Worm (Caenorhabditis elegans) whole organism, mixed stage, embryonic: ENCODE data around the gene W06H8.6.

Experiments
- M03D4.4 ChIP-seq: sonication (generic microtip); optimal IDR thresholded peaks from 2 replicates; lab custom pipeline; 2017; ENCODE audit warnings: mild to moderate bottlenecking, missing genetic modification characterization, missing compliant biosample characterization
- bed-3 ChIP-seq: fragments of 200-800 bp; sonication (Bioruptor generic); optimal IDR thresholded peaks from 3 replicates; lab custom pipeline; 2018; ENCODE audit warnings: mild to moderate bottlenecking, missing genetic modification characterization, moderate library complexity, missing compliant biosample characterization
- blmp-1 ChIP-seq: fragments of 150-350 bp; optimal IDR thresholded peaks from 2 replicates; lab custom pipeline; 2014; ENCODE audit warnings: missing biosample characterization, missing genetic modification characterization
- ceh-39 ChIP-seq: fragments of 150-350 bp; optimal IDR thresholded peaks from 2 replicates; lab custom pipeline; 2014; ENCODE audit warnings: missing biosample characterization, missing genetic modification characterization
- ceh-43 ChIP-seq: fragments of 200-800 bp; sonication (Bioruptor generic); optimal IDR thresholded peaks from 2 replicates; lab custom pipeline; 2018; ENCODE audit warnings: mild to moderate bottlenecking, missing genetic modification characterization, moderate library complexity, missing compliant biosample characterization
- ceh-83 ChIP-seq: fragments of 200-800 bp; sonication (Bioruptor generic); optimal IDR thresholded peaks from 2 replicates; lab custom pipeline; 2018; ENCODE audit warnings: mild to moderate bottlenecking, missing genetic modification characterization, missing compliant biosample characterization
- ces-1 ChIP-seq: fragments of 150-350 bp; optimal IDR thresholded peaks from 2 replicates; lab custom pipeline; 2014; ENCODE audit warnings: missing biosample characterization, missing genetic modification reagents, missing genetic modification characterization
- cnd-1 ChIP-seq: fragments of 200-800 bp; sonication (Bioruptor generic); optimal IDR thresholded peaks from 2 replicates; lab custom pipeline; 2018; ENCODE audit warnings: mild to moderate bottlenecking, missing genetic modification characterization, missing compliant biosample characterization
- drap-1 ChIP-seq: fragments of 200-800 bp; sonication (Bioruptor generic); optimal IDR thresholded peaks from 3 replicates; lab custom pipeline; 2018; ENCODE audit warnings: mild to moderate bottlenecking, missing genetic modification characterization, missing compliant biosample characterization
- elt-1 ChIP-seq: sonication (generic microtip); optimal IDR thresholded peaks from 2 replicates; lab custom pipeline; 2017; ENCODE audit warnings: missing genetic modification characterization, mild to moderate bottlenecking, missing compliant biosample characterization, antibody characterized with exemption, moderate library complexity, borderline replicate concordance; ENCODE audit not compliant: insufficient read depth
- elt-3 ChIP-seq: fragments of 150-350 bp; optimal IDR thresholded peaks from 2 replicates; lab custom pipeline; 2014; ENCODE audit warnings: missing biosample characterization, missing genetic modification characterization
- flh-1 ChIP-seq: fragments of 200-800 bp; sonication (Bioruptor generic); optimal IDR thresholded peaks from 2 replicates; lab custom pipeline; 2018; ENCODE audit warnings: mild to moderate bottlenecking, missing genetic modification characterization, moderate library complexity, missing compliant biosample characterization
- ham-2 ChIP-seq: fragments of 200-800 bp; sonication (Bioruptor generic); optimal IDR thresholded peaks from 2 replicates; lab custom pipeline; 2018; ENCODE audit warnings: mild to moderate bottlenecking, missing genetic modification characterization, missing compliant biosample characterization
- hlh-1 ChIP-seq: fragments of 150-350 bp; optimal IDR thresholded peaks from 2 replicates; lab custom pipeline; 2014; ENCODE audit warnings: missing biosample characterization, missing genetic modification reagents, missing genetic modification characterization
- lin-13 ChIP-seq: fragments of 150-350 bp; optimal IDR thresholded peaks from 2 replicates; lab custom pipeline; 2014; ENCODE audit warnings: missing biosample characterization, missing genetic modification characterization
- lin-32 ChIP-seq: fragments of 200-800 bp; sonication (Bioruptor generic); optimal IDR thresholded peaks from 2 replicates; lab custom pipeline; 2018; ENCODE audit warnings: mild to moderate bottlenecking, missing genetic modification characterization, missing compliant biosample characterization
- lsy-2 ChIP-seq: fragments of 150-350 bp; optimal IDR thresholded peaks from 2 replicates; lab custom pipeline; 2014; ENCODE audit warnings: missing biosample characterization, missing genetic modification characterization
- mab-5 ChIP-seq: fragments of 150-350 bp; optimal IDR thresholded peaks from 2 replicates; lab custom pipeline; 2014; ENCODE audit warnings: missing biosample characterization, missing genetic modification characterization
- mep-1 ChIP-seq: fragments of 150-350 bp; optimal IDR thresholded peaks from 2 replicates; lab custom pipeline; 2017; ENCODE audit warnings: missing biosample characterization, missing genetic modification reagents, missing genetic modification characterization, inconsistent platforms
- mls-2 ChIP-seq: sonication (generic microtip); optimal IDR thresholded peaks from 2 replicates; lab custom pipeline; 2016; ENCODE audit warnings: mild to moderate bottlenecking, missing genetic modification characterization, moderate library complexity, missing compliant biosample characterization
- nhr-12 ChIP-seq: fragments of 150-350 bp; optimal IDR thresholded peaks from 2 replicates; lab custom pipeline; 2014; ENCODE audit warnings: missing biosample characterization, missing genetic modification characterization
- nhr-2 ChIP-seq: fragments of 150-350 bp; optimal IDR thresholded peaks from 2 replicates; lab custom pipeline; 2014; ENCODE audit warnings: missing biosample characterization, missing genetic modification characterization
- nhr-237 ChIP-seq: fragments of 150-350 bp; optimal IDR thresholded peaks from 2 replicates; lab custom pipeline; 2014; ENCODE audit warnings: missing biosample characterization, missing genetic modification characterization
- nhr-28 ChIP-seq: fragments of 150-350 bp; optimal IDR thresholded peaks from 2 replicates; lab custom pipeline; 2014; ENCODE audit warnings: missing biosample characterization, missing genetic modification characterization
- nhr-76 ChIP-seq: sonication (generic microtip); optimal IDR thresholded peaks from 2 replicates; lab custom pipeline; 2017; ENCODE audit warnings: missing biosample characterization, missing genetic modification characterization
- pha-4 ChIP-seq: fragments of 150-350 bp; optimal IDR thresholded peaks from 2 replicates; lab custom pipeline; 2018; ENCODE audit warnings: missing biosample characterization, missing genetic modification reagents, missing genetic modification characterization
- sem-2 ChIP-seq: fragments of 200-800 bp; sonication (Bioruptor generic); optimal IDR thresholded peaks from 2 replicates; lab custom pipeline; 2018; ENCODE audit warnings: mild to moderate bottlenecking, missing genetic modification characterization, missing compliant biosample characterization
- snpc-4 ChIP-seq: fragments of 150-350 bp; optimal IDR thresholded peaks from 2 replicates; lab custom pipeline; 2014; ENCODE audit warnings: missing biosample characterization, missing genetic modification characterization
- sptf-1 ChIP-seq: sonication (generic microtip); optimal IDR thresholded peaks from 2 replicates; lab custom pipeline; 2017; ENCODE audit warnings: mild to moderate bottlenecking, missing genetic modification characterization, moderate library complexity, missing compliant biosample characterization
- tbx-8 ChIP-seq: fragments of 200-800 bp; sonication (Bioruptor generic); optimal IDR thresholded peaks from 2 replicates; lab custom pipeline; 2018; ENCODE audit warnings: mild to moderate bottlenecking, missing genetic modification characterization, moderate library complexity, missing compliant biosample characterization
- unc-120 ChIP-seq: sonication (generic microtip); optimal IDR thresholded peaks from 2 replicates; lab custom pipeline; 2017; ENCODE audit warnings: missing genetic modification characterization, missing compliant biosample characterization; ENCODE audit not compliant: poor library complexity, severe bottlenecking
- unc-39 ChIP-seq: fragments of 150-350 bp; optimal IDR thresholded peaks from 2 replicates; lab custom pipeline; 2014; ENCODE audit warnings: missing biosample characterization, missing genetic modification characterization
- unc-62 ChIP-seq: fragments of 150-350 bp; optimal IDR thresholded peaks from 2 replicates; lab custom pipeline; 2014; ENCODE audit warnings: missing biosample characterization, missing genetic modification reagents, missing genetic modification characterization
- zip-8 ChIP-seq: fragments of 150-350 bp; optimal IDR thresholded peaks from 2 replicates; lab custom pipeline; 2014; ENCODE audit warnings: missing biosample characterization, missing genetic modification characterization
- ztf-11 ChIP-seq: fragments of 150-350 bp; optimal IDR thresholded peaks from 2 replicates; lab custom pipeline; 2014; ENCODE audit warnings: missing biosample characterization, missing genetic modification characterization

Gene W06H8.6

ce11 chrV:6224494-6224959 lies 2.3 kb downstream of the W06H8.6 start:
- TF ChIP-seq ceh-39, result no peak
- no peak for TF ChIP-seq ceh-43
- TF ChIP-seq ceh-83 (GFP tag; lab: Kevin White, UChicago), result no peak
- no peak for TF ChIP-seq nhr-2 (tag; lab: Kevin White, UChicago)
- peak; percentile 51 for TF ChIP-seq nhr-237 (tag; lab: Kevin White, UChicago)
- TF ChIP-seq ztf-11 (tag; lab: Kevin White, UChicago), result peak; percentile 47
- TF ChIP-seq snpc-4, result no peak
- TF ChIP-seq unc-120 (tag; lab: Kevin White, UChicago), result peak; percentile 83
- TF ChIP-seq lsy-2 (tag; lab: Kevin White, UChicago), result peak; percentile 44
- TF ChIP-seq blmp-1 (tag; lab: Kevin White, UChicago), result no peak
- TF ChIP-seq sem-2, result no peak
- no peak for TF ChIP-seq mls-2 (tag; lab: Kevin White, UChicago)
- TF ChIP-seq unc-62 (GFP tag; lab: Kevin White, UChicago), result peak; percentile 84
- peak; percentile 0 for TF ChIP-seq elt-3 (tag; lab: Kevin White, UChicago)
- no peak for TF ChIP-seq M03D4.4 (tag; lab: Kevin White, UChicago)
- TF ChIP-seq nhr-12 (tag; lab: Kevin White, UChicago), result no peak
- no peak for TF ChIP-seq sptf-1 (tag; lab: Kevin White, UChicago)
- peak; percentile 22 for TF ChIP-seq drap-1 (GFP tag; lab: Kevin White, UChicago)
- TF ChIP-seq nhr-76 (tag; lab: Kevin White, UChicago), result no peak
- no peak for TF ChIP-seq unc-39 (tag; lab: Kevin White, UChicago)
- TF ChIP-seq mep-1 (tag; lab: Kevin White, UChicago), result peak; percentile 69
- TF ChIP-seq ham-2 (GFP tag; lab: Kevin White, UChicago), result no peak
- no peak for TF ChIP-seq pha-4 (tag; lab: Kevin White, UChicago)
- TF ChIP-seq elt-1, result peak; percentile 57
- no peak for TF ChIP-seq mab-5 (tag; lab: Kevin White, UChicago)
- no peak for TF ChIP-seq bed-3 (GFP tag; lab: Kevin White, UChicago)
- TF ChIP-seq lin-32, result no peak
- TF ChIP-seq hlh-1 (tag; lab: Kevin White, UChicago), result peak; percentile 67
- no peak for TF ChIP-seq flh-1 (GFP tag; lab: Kevin White, UChicago)
- no peak for TF ChIP-seq tbx-8 (GFP tag; lab: Kevin White, UChicago)
- TF ChIP-seq lin-13 (tag; lab: Kevin White, UChicago), result no peak
- no peak for TF ChIP-seq nhr-28 (tag; lab: Kevin White, UChicago)
- TF ChIP-seq ces-1 (GFP tag; lab: Kevin White, UChicago), result peak; percentile 85
- TF ChIP-seq cnd-1 (tag; lab: Kevin White, UChicago), result no peak
- TF ChIP-seq zip-8 (tag; lab: Kevin White, UChicago), result no peak

- no peak for TF ChIP-seq ceh-83 (GFP tag; lab: Kevin White, UChicago)
- TF ChIP-seq sem-2, result no peak
- TF ChIP-seq nhr-12 (tag; lab: Kevin White, UChicago), result no peak
- no peak for TF ChIP-seq snpc-4
- no peak for TF ChIP-seq unc-120 (tag; lab: Kevin White, UChicago)
- no peak for TF ChIP-seq elt-1
- TF ChIP-seq mep-1 (tag; lab: Kevin White, UChicago), result no peak
- no peak for TF ChIP-seq tbx-8 (GFP tag; lab: Kevin White, UChicago)
- TF ChIP-seq nhr-28 (tag; lab: Kevin White, UChicago), result no peak
- TF ChIP-seq mls-2 (tag; lab: Kevin White, UChicago), result no peak
- TF ChIP-seq nhr-237 (tag; lab: Kevin White, UChicago), result no peak
- TF ChIP-seq sptf-1 (tag; lab: Kevin White, UChicago), result no peak
- TF ChIP-seq mab-5 (tag; lab: Kevin White, UChicago), result no peak
- TF ChIP-seq ces-1 (GFP tag; lab: Kevin White, UChicago), result no peak
- no peak for TF ChIP-seq bed-3 (GFP tag; lab: Kevin White, UChicago)
- no peak for TF ChIP-seq cnd-1 (tag; lab: Kevin White, UChicago)
- TF ChIP-seq ceh-39, result no peak
Observed at ce11 chrV:6224019-6224335, 2.8 kb downstream of the W06H8.6 start.

- TF ChIP-seq mab-5 (tag; lab: Kevin White, UChicago) (no peak), lin-13 (tag; lab: Kevin White, UChicago) (no peak), ceh-83 (GFP tag; lab: Kevin White, UChicago) (no peak), tbx-8 (GFP tag; lab: Kevin White, UChicago) (no peak), snpc-4 (no peak), drap-1 (GFP tag; lab: Kevin White, UChicago) (no peak), blmp-1 (tag; lab: Kevin White, UChicago) (no peak), sptf-1 (tag; lab: Kevin White, UChicago) (no peak), bed-3 (GFP tag; lab: Kevin White, UChicago) (no peak), nhr-12 (tag; lab: Kevin White, UChicago) (no peak), nhr-2 (tag; lab: Kevin White, UChicago) (no peak), elt-1 (no peak)
Observed at ce11 chrV:6223315-6224018, 3.3 kb downstream of the W06H8.6 start.
